Worm (Caenorhabditis elegans) whole organism, early embryonic: Measurements from ENCODE around the gene brc-1.

Experiments
- F13C5.2 ChIP-seq: sonication (generic microtip); optimal IDR thresholded peaks from 2 replicates; lab custom pipeline; 2017; ENCODE audit warnings: mild to moderate bottlenecking, missing genetic modification characterization, inconsistent platforms, missing compliant biosample characterization
- ama-1 ChIP-seq: fragments of 150-350 bp; optimal IDR thresholded peaks from 2 replicates; lab custom pipeline; 2014
- ceh-13 ChIP-seq: fragments of 200-800 bp; sonication (Bioruptor generic); optimal IDR thresholded peaks from 2 replicates; lab custom pipeline; 2018; ENCODE audit warnings: mild to moderate bottlenecking, missing genetic modification characterization, missing compliant biosample characterization
- ets-7 ChIP-seq: sonication (generic microtip); optimal IDR thresholded peaks from 2 replicates; lab custom pipeline; 2016; ENCODE audit warnings: missing genotype, missing genetic modification characterization, missing compliant biosample characterization
- flt-1 ChIP-seq: fragments of 200-800 bp; sonication (Bioruptor generic); IDR thresholded peaks from 2 replicates; pipeline ENCODE4 v1.3.6; 2022; ENCODE audit warnings: missing genetic modification characterization, missing compliant biosample characterization
- hmbx-1 ChIP-seq: sonication (generic microtip); optimal IDR thresholded peaks from 2 replicates; lab custom pipeline; 2016; ENCODE audit warnings: mild to moderate bottlenecking, missing genetic modification characterization, missing compliant biosample characterization
- hnd-1 ChIP-seq: sonication (generic microtip); optimal IDR thresholded peaks from 2 replicates; lab custom pipeline; 2016; ENCODE audit warnings: missing genetic modification characterization, missing compliant biosample characterization
- pes-1 ChIP-seq: fragments of 200-800 bp; sonication (Bioruptor generic); IDR thresholded peaks from 2 replicates; pipeline ENCODE4 v1.3.6; 2022; ENCODE audit warnings: missing genetic modification reagents, missing genetic modification characterization, missing compliant biosample characterization
- scrt-1 ChIP-seq: fragments of 200-800 bp; sonication (Bioruptor generic); IDR thresholded peaks from 2 replicates; pipeline ENCODE4 v1.3.6; 2022; ENCODE audit warnings: missing genetic modification characterization, missing compliant biosample characterization
- sea-1 ChIP-seq: fragments of 200-800 bp; sonication (Bioruptor generic); conservative IDR thresholded peaks from 2 replicates; pipeline ENCODE4 v1.3.6; 2022; ENCODE audit warnings: missing genetic modification characterization, missing compliant biosample characterization
- tra-4 ChIP-seq: sonication (generic microtip); optimal IDR thresholded peaks from 2 replicates; lab custom pipeline; 2017; ENCODE audit warnings: missing genetic modification characterization, missing compliant biosample characterization

- no peak for TF ChIP-seq hnd-1 (tag; lab: Kevin White, UChicago)
- no peak for TF ChIP-seq ceh-13 (GFP tag; lab: Kevin White, UChicago)
- TF ChIP-seq sea-1 (GFP tag; lab: Robert Waterston, UW) = no peak
- no peak for TF ChIP-seq pes-1 (GFP tag; lab: Robert Waterston, UW)
- TF ChIP-seq ama-1 (lab: Kevin White, UChicago) = no peak
- no peak for TF ChIP-seq F13C5.2
- TF ChIP-seq flt-1 = no peak
- TF ChIP-seq hmbx-1 = no peak
- TF ChIP-seq scrt-1 = no peak
- no peak for TF ChIP-seq tra-4 (tag; lab: Kevin White, UChicago)
- no peak for TF ChIP-seq ets-7 (tag; lab: Kevin White, UChicago)
These were observed 23.1 kb downstream of the brc-1 start, which contains the start of gene cyp-25A3 for ce11 chrIII:3839635-3840034.
